Worm (Caenorhabditis elegans): ENCODE results near the gene srh-145.

The srh-145 gene

ce11 chrV:16445676-16446075, 35.2 kb downstream of the srh-145 start, which contains the start of gene T08G3.6:
TSS of gene T08G3.6 (plus strand) at chrV:16445976.
- TF ChIP-seq aly-2 (tag; optimal IDR thresholded peaks at IDR 0.05) (no peak), sem-4 (tag; optimal IDR thresholded peaks at IDR 0.05) (no peak), elt-1 (tag; optimal IDR thresholded peaks at IDR 0.05) (no peak), unc-55 (GFP tag; optimal IDR thresholded peaks at IDR 0.05) (no peak), mdl-1 (tag; optimal IDR thresholded peaks at IDR 0.05) (no peak), ztf-4 (tag; optimal IDR thresholded peaks at IDR 0.05) (no peak), R02D3.7 (tag; optimal IDR thresholded peaks at IDR 0.05) (no peak), mab-5 (tag; optimal IDR thresholded peaks at IDR 0.05) (no peak), F13H6.1 (tag; optimal IDR thresholded peaks at IDR 0.05) (no peak), ama-1 (optimal IDR thresholded peaks at IDR 0.05) (no peak), peb-1 (tag; optimal IDR thresholded peaks at IDR 0.05) (no peak), ztf-1 (GFP tag; conservative IDR thresholded peaks at IDR 0.05) (no peak), nhr-11 (tag; optimal IDR thresholded peaks at IDR 0.05) (no peak), nhr-10 (tag; optimal IDR thresholded peaks at IDR 0.05) (no peak), nhr-12 (tag; optimal IDR thresholded peaks at IDR 0.05) (no peak), nhr-21 (tag; optimal IDR thresholded peaks at IDR 0.05) (no peak)

- TF ChIP-seq C34F6.9 (tag; optimal IDR thresholded peaks at IDR 0.05) = no peak
- no peak for TF ChIP-seq unc-39 (tag; optimal IDR thresholded peaks at IDR 0.05)
- no peak for TF ChIP-seq elt-1 (tag; optimal IDR thresholded peaks at IDR 0.05)
- no peak for TF ChIP-seq gmeb-1 (tag; optimal IDR thresholded peaks at IDR 0.05)
- TF ChIP-seq alr-1 (tag; optimal IDR thresholded peaks at IDR 0.05) = no peak
- TF ChIP-seq mab-5 (tag; optimal IDR thresholded peaks at IDR 0.05) = no peak
- TF ChIP-seq F13H6.1 (tag; optimal IDR thresholded peaks at IDR 0.05) = no peak
These were observed 35.7 kb downstream of the srh-145 start for ce11 chrV:16446191-16446590.

- TF ChIP-seq ztf-1 (GFP tag; conservative IDR thresholded peaks at IDR 0.05) (no peak), R02D3.7 (tag; optimal IDR thresholded peaks at IDR 0.05) (no peak), nhr-129 (tag; optimal IDR thresholded peaks at IDR 0.05) (no peak), ZK546.5 (tag; optimal IDR thresholded peaks at IDR 0.05) (no peak), sma-9 (GFP tag; optimal IDR thresholded peaks at IDR 0.05) (no peak), sma-9 (tag; optimal IDR thresholded peaks at IDR 0.05) (no peak), lsy-2 (tag; optimal IDR thresholded peaks at IDR 0.05) (no peak), ztf-4 (tag; optimal IDR thresholded peaks at IDR 0.05) (no peak), fos-1 (tag; optimal IDR thresholded peaks at IDR 0.05) (no peak), aly-2 (tag; optimal IDR thresholded peaks at IDR 0.05) (no peak)
These were observed 37.2 kb downstream of the srh-145 start, which contains the start of gene T08G3.13 for ce11 chrV:16447735-16448134. TSS of gene T08G3.13 (plus strand) at chrV:16448035.

- TF ChIP-seq mbf-1 (tag; optimal IDR thresholded peaks at IDR 0.05) (no peak), lin-11 (tag; optimal IDR thresholded peaks at IDR 0.05) (no peak), ceh-16 (tag; optimal IDR thresholded peaks at IDR 0.05) (no peak), peb-1 (tag; optimal IDR thresholded peaks at IDR 0.05) (no peak), blmp-1 (tag; optimal IDR thresholded peaks at IDR 0.05; ENCODE audit: insufficient read depth) (no peak), nhr-21 (tag; optimal IDR thresholded peaks at IDR 0.05) (no peak), lsy-2 (tag; optimal IDR thresholded peaks at IDR 0.05) (no peak), nhr-23 (tag; optimal IDR thresholded peaks at IDR 0.05) (no peak), ama-1 (optimal IDR thresholded peaks at IDR 0.05) (no peak), R02D3.7 (tag; optimal IDR thresholded peaks at IDR 0.05) (no peak), unc-39 (tag; optimal IDR thresholded peaks at IDR 0.05) (no peak), alr-1 (tag; optimal IDR thresholded peaks at IDR 0.05) (no peak), Y55F3AM.14 (GFP tag; optimal IDR thresholded peaks at IDR 0.05) (no peak), nhr-25 (tag; optimal IDR thresholded peaks at IDR 0.05) (no peak), nhr-10 (tag; optimal IDR thresholded peaks at IDR 0.05) (no peak), nhr-12 (tag; optimal IDR thresholded peaks at IDR 0.05) (no peak)
These were observed 44.6 kb downstream of the srh-145 start, which contains the start of gene str-14 for ce11 chrV:16455065-16455464. TSS of gene str-14 (minus strand) at chrV:16455165.

- TF ChIP-seq nhr-129 (tag; optimal IDR thresholded peaks at IDR 0.05) = no peak
- no peak for TF ChIP-seq alr-1 (tag; optimal IDR thresholded peaks at IDR 0.05)
- TF ChIP-seq aly-2 (tag; optimal IDR thresholded peaks at IDR 0.05) = no peak
- TF ChIP-seq nhr-6 (tag; optimal IDR thresholded peaks at IDR 0.05) = no peak
- TF ChIP-seq skn-1 (tag; optimal IDR thresholded peaks at IDR 0.05) = no peak
These were observed 48.2 kb downstream of the srh-145 start, which contains the start of gene str-15 for ce11 chrV:16458714-16459113. TSS of gene str-15 (minus strand) at chrV:16458814.

Data from whole organism, L2 larva.